Fruit fly (Drosophila melanogaster) whole organism, wandering third instar larva: ENCODE results near the gene CG6443.

Experiments used
- Abd-B ChIP-seq: fragments of >200 bp; optimal IDR thresholded peaks from 2 replicates; lab custom pipeline; 2017; ENCODE audit warnings: missing biosample characterization, missing genetic modification characterization
- CG32264 ChIP-seq: fragments of 200-800 bp; sonication (Bioruptor generic); optimal IDR thresholded peaks from 2 replicates; lab custom pipeline; 2016; ENCODE audit warnings: missing biosample characterization, missing genetic modification characterization
- CrebA ChIP-seq: fragments of 200-800 bp; sonication (Bioruptor generic); optimal IDR thresholded peaks from 2 replicates; lab custom pipeline; 2016; ENCODE audit warnings: missing biosample characterization, mild to moderate bottlenecking, missing genetic modification characterization, borderline replicate concordance
- Dfd ChIP-seq: fragments of >200 bp; optimal IDR thresholded peaks from 2 replicates; lab custom pipeline; 2017; ENCODE audit warnings: missing biosample characterization, missing genetic modification characterization
- Dif ChIP-seq: fragments of 200-275, 200-300 bp; sonication (Bioruptor generic); optimal IDR thresholded peaks from 2 replicates; lab custom pipeline; 2018; ENCODE audit warnings: missing biosample characterization, missing genetic modification characterization; ENCODE audit not compliant: partially characterized antibody
- HLH106 ChIP-seq: fragments of 200-800 bp; optimal IDR thresholded peaks from 3 replicates; lab custom pipeline; 2019; ENCODE audit warnings: missing biosample characterization, mild to moderate bottlenecking, missing genetic modification characterization, moderate library complexity
- Hr78 ChIP-seq: fragments of >200 bp; optimal IDR thresholded peaks from 2 replicates; lab custom pipeline; 2017; ENCODE audit warnings: missing biosample characterization, missing genetic modification characterization
- Hr83 ChIP-seq: fragments of 200-300 bp; sonication (Bioruptor generic); optimal IDR thresholded peaks from 2 replicates; lab custom pipeline; 2016; ENCODE audit warnings: missing biosample characterization, mild to moderate bottlenecking, missing genetic modification characterization, moderate library complexity; ENCODE audit not compliant: poor library complexity, severe bottlenecking
- Jra ChIP-seq: sonication (Bioruptor generic); optimal IDR thresholded peaks from 2 replicates; lab custom pipeline; 2016; ENCODE audit warnings: missing biosample characterization, missing genetic modification characterization
- Myc ChIP-seq: fragments of >200 bp; optimal IDR thresholded peaks from 2 replicates; lab custom pipeline; 2017
- N ChIP-seq: fragments of >200 bp; optimal IDR thresholded peaks from 2 replicates; lab custom pipeline; 2018; ENCODE audit warnings: missing biosample characterization, missing external identifiers, missing genetic modification characterization
- OdsH ChIP-seq: fragments of 200-800 bp; sonication (Bioruptor generic); optimal IDR thresholded peaks from 2 replicates; lab custom pipeline; 2016; ENCODE audit warnings: missing biosample characterization, mild to moderate bottlenecking, missing genetic modification characterization
- Rel ChIP-seq, 2 experiments: fragments of 200-800 bp; sonication (Bioruptor generic) in 1 of 2; optimal IDR thresholded peaks; 2 replicates in 1 of 2; 3 replicates in 1 of 2; lab custom pipeline; 2016 to 2019; ENCODE audit warnings: mild to moderate bottlenecking in 2 of 2, missing biosample characterization in 2 of 2, missing genetic modification characterization in 2 of 2, moderate library complexity in 1 of 2
- Sp1 ChIP-seq: fragments of 200-800 bp; sonication (Bioruptor generic); optimal IDR thresholded peaks from 3 replicates; lab custom pipeline; 2019; ENCODE audit warnings: missing biosample characterization, mild to moderate bottlenecking, missing genetic modification characterization, moderate library complexity
- Vsx2 ChIP-seq: fragments of 200-300, 225-300 bp; sonication (Bioruptor generic); optimal IDR thresholded peaks from 2 replicates; lab custom pipeline; 2018; ENCODE audit warnings: missing biosample characterization, missing genetic modification characterization; ENCODE audit not compliant: partially characterized antibody
- br ChIP-seq: fragments of 200-800 bp; sonication (Bioruptor generic); optimal IDR thresholded peaks from 2 replicates; lab custom pipeline; 2016; ENCODE audit warnings: missing biosample characterization, missing genetic modification characterization
- brk ChIP-seq: fragments of 200-800 bp; sonication (Bioruptor generic); optimal IDR thresholded peaks from 2 replicates; lab custom pipeline; 2016; ENCODE audit warnings: missing biosample characterization, mild to moderate bottlenecking, missing genetic modification characterization
- dl ChIP-seq, 2 experiments: fragments of 175-275, 200-275 bp in 1 of 2; fragments of 200-275 bp in 1 of 2; sonication (Bioruptor generic); optimal IDR thresholded peaks; lab custom pipeline; 2018; ENCODE audit warnings: mild to moderate bottlenecking in 2 of 2, missing biosample characterization in 2 of 2, missing genetic modification characterization in 2 of 2, moderate library complexity in 2 of 2; ENCODE audit not compliant: partially characterized antibody in 2 of 2, insufficient read depth in 1 of 2
- dmrt93B ChIP-seq: fragments of 200-800 bp; sonication (Bioruptor generic); optimal IDR thresholded peaks from 2 replicates; lab custom pipeline; 2018; ENCODE audit warnings: missing biosample characterization, mild to moderate bottlenecking, missing genetic modification characterization
- ey ChIP-seq: fragments of 200-800 bp; sonication (Bioruptor generic); optimal IDR thresholded peaks from 2 replicates; lab custom pipeline; 2016; ENCODE audit warnings: missing biosample characterization, missing genetic modification characterization
- foxo ChIP-seq, 2 experiments: fragments of 200-800 bp; sonication (Bioruptor generic); optimal IDR thresholded peaks; 2 replicates in 1 of 2; 3 replicates in 1 of 2; lab custom pipeline; 2016 to 2017; ENCODE audit warnings: missing biosample characterization in 2 of 2, missing genetic modification characterization in 2 of 2
- fru ChIP-seq: fragments of 200-800 bp; sonication (Bioruptor generic); optimal IDR thresholded peaks from 3 replicates; lab custom pipeline; 2016; ENCODE audit warnings: missing biosample characterization, mild to moderate bottlenecking, missing genetic modification characterization
- h ChIP-seq: fragments of 200-800 bp; sonication (Bioruptor generic); optimal IDR thresholded peaks from 3 replicates; lab custom pipeline; 2016; ENCODE audit warnings: missing biosample characterization, mild to moderate bottlenecking, missing genetic modification characterization
- pan ChIP-seq: fragments of >200 bp; optimal IDR thresholded peaks from 2 replicates; lab custom pipeline; 2017
- psq ChIP-seq: fragments of 200-800 bp; sonication (Bioruptor generic); optimal IDR thresholded peaks from 3 replicates; lab custom pipeline; 2017; ENCODE audit warnings: missing biosample characterization, mild to moderate bottlenecking, missing genetic modification characterization, moderate library complexity
- rgr ChIP-seq: fragments of 200-800 bp; sonication (Bioruptor generic); optimal IDR thresholded peaks from 3 replicates; lab custom pipeline; 2016; ENCODE audit warnings: missing biosample characterization, mild to moderate bottlenecking, missing genetic modification characterization
- sage ChIP-seq: fragments of 200-800 bp; sonication (Bioruptor generic); optimal IDR thresholded peaks from 2 replicates; lab custom pipeline; 2016; ENCODE audit warnings: missing biosample characterization, mild to moderate bottlenecking, missing genetic modification characterization
- sv ChIP-seq: fragments of 200-800 bp; sonication (Bioruptor generic); optimal IDR thresholded peaks from 3 replicates; lab custom pipeline; 2016; ENCODE audit warnings: missing biosample characterization, missing genetic modification characterization
- usp ChIP-seq: fragments of >200 bp; optimal IDR thresholded peaks from 2 replicates; lab custom pipeline; 2017; ENCODE audit warnings: missing biosample characterization, missing genetic modification characterization
- woc ChIP-seq: sonication (Bioruptor generic); optimal IDR thresholded peaks from 2 replicates; lab custom pipeline; 2016; ENCODE audit warnings: missing biosample characterization, mild to moderate bottlenecking, missing genetic modification characterization

The CG6443 gene

DNA sequence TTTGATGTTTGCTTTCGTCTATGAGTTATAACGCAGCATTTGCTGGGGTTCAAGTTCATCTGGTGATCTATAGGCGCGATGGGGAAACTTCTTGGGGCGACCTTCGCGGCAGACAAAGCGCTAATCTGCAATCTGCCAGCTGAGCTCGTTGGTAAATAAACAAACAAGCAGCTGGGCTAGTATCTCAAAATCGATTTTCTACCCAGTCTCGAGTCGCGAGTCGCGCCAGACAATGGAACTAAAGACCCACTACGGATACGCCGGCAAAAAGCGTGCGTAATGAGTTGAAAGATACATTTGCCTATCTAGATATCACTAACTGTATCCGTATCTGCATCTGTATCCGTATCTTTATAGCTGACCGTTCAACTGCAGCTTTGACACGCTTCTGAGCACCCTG lies 24.8 kb downstream of the CG6443 start:
- TF ChIP-seq sv (GFP tag; lab: Kevin White, UChicago) = no peak
- TF ChIP-seq OdsH (GFP tag; lab: Kevin White, UChicago) = no peak
- TF ChIP-seq Vsx2 (GFP tag; lab: Kevin White, UChicago) = no peak
- no peak for TF ChIP-seq rgr (GFP tag; lab: Kevin White, UChicago)
- no peak for TF ChIP-seq Jra (GFP tag; lab: Kevin White, UChicago)
- no peak for TF ChIP-seq sage
- TF ChIP-seq foxo (GFP tag; optimal IDR thresholded peaks at IDR 0.05; lab: Kevin White, UChicago) = no peak
- no peak for TF ChIP-seq pan
- no peak for TF ChIP-seq Myc
- no peak for TF ChIP-seq CG32264 (GFP tag; lab: Kevin White, UChicago)
- no peak for TF ChIP-seq dl (GFP tag; optimal IDR thresholded peaks at IDR 0.05; lab: Kevin White, UChicago; ENCODE audit: insufficient read depth in 1 of 2, partially characterized antibody in 2 of 2)
- no peak for TF ChIP-seq dmrt93B (GFP tag; lab: Kevin White, UChicago)
- TF ChIP-seq Sp1 = no peak
- TF ChIP-seq psq (GFP tag; lab: Kevin White, UChicago) = no peak
- no peak for TF ChIP-seq fru (GFP tag; lab: Kevin White, UChicago)
- no peak for TF ChIP-seq brk (GFP tag; lab: Kevin White, UChicago)
- no peak for TF ChIP-seq br (GFP tag; lab: Kevin White, UChicago)

DNA sequence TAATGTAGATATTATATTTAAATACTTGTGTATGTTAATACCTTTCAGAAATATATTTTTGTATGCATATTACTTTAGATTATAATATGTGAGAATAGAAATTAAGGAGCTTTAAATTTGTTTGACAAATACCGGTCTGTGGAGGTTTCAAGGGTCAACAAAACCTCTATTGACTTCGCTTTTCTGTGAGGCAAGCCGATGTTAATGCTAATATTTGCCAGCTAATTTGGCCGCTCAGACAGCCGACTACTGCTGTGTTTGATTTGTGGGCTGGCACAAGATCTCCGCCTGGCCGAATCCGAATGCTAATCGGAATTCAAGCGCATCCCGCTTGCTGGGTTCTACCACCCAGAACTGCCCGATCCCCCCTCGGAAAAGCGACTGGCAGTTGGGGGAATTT lies 25.8 kb downstream of the CG6443 start:
- TF ChIP-seq woc (GFP tag; lab: Kevin White, UChicago) = no peak
- no peak for TF ChIP-seq brk (GFP tag; lab: Kevin White, UChicago)
- TF ChIP-seq Hr78 = no peak
- no peak for TF ChIP-seq pan
- no peak for TF ChIP-seq ey (GFP tag; lab: Kevin White, UChicago)
- TF ChIP-seq Dif (GFP tag; lab: Kevin White, UChicago) = no peak
- TF ChIP-seq N (GFP tag; lab: Kevin White, UChicago) = no peak
- TF ChIP-seq Vsx2 (GFP tag; lab: Kevin White, UChicago) = no peak

DNA sequence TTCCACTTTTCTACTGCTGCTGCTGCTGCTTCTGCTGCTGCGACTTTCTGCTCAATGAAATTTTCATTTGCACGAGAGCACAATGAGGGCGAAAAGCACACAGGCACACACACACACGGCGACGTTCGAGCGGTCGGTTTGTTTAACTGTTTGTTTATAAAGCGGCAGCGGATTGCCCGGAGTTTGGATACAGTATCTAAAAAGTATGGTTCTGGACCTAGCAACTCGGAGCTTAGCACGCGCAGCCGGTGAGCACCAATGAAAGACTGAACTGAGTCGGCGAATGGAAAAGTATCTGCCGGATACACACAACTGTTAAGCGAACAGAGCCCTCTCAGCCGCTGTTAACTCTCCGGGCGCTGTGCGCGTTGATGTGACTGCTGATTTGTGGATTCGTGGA lies 27.3 kb downstream of the CG6443 start, which contains the start of gene CG17124:
TSS of gene CG17124 (minus strand) at position 277 of the 400 bp plus-strand sequence.
- peak in 1 of 2 experiments; percentile 26 for TF ChIP-seq foxo (GFP tag; optimal IDR thresholded peaks at IDR 0.05; lab: Kevin White, UChicago)
- TF ChIP-seq Sp1 = peak; percentile 7
- no peak for TF ChIP-seq Jra (GFP tag; lab: Kevin White, UChicago)
- TF ChIP-seq Vsx2 (GFP tag; lab: Kevin White, UChicago) = no peak
- TF ChIP-seq dmrt93B (GFP tag; lab: Kevin White, UChicago) = no peak
- no peak for TF ChIP-seq Dfd (GFP tag; lab: Kevin White, UChicago)
- no peak for TF ChIP-seq ey (GFP tag; lab: Kevin White, UChicago)
- peak; percentile 15 for TF ChIP-seq h
- TF ChIP-seq N (GFP tag; lab: Kevin White, UChicago) = no peak
- TF ChIP-seq rgr (GFP tag; lab: Kevin White, UChicago) = peak; percentile 48
- no peak for TF ChIP-seq Abd-B (GFP tag; lab: Kevin White, UChicago)
- TF ChIP-seq usp (GFP tag; lab: Kevin White, UChicago) = no peak
- no peak for TF ChIP-seq Hr83 (GFP tag; lab: Kevin White, UChicago)
- TF ChIP-seq HLH106 = peak; percentile 7
- peak; percentile 55 for TF ChIP-seq Dif (GFP tag; lab: Kevin White, UChicago)
- no peak for TF ChIP-seq Rel (GFP tag; optimal IDR thresholded peaks at IDR 0.05; lab: Kevin White, UChicago)
- TF ChIP-seq Rel (tag; optimal IDR thresholded peaks at IDR 0.05; lab: Kevin White, UChicago) = peak; percentile 22
- TF ChIP-seq, all 38 proteins: peak for 7

DNA sequence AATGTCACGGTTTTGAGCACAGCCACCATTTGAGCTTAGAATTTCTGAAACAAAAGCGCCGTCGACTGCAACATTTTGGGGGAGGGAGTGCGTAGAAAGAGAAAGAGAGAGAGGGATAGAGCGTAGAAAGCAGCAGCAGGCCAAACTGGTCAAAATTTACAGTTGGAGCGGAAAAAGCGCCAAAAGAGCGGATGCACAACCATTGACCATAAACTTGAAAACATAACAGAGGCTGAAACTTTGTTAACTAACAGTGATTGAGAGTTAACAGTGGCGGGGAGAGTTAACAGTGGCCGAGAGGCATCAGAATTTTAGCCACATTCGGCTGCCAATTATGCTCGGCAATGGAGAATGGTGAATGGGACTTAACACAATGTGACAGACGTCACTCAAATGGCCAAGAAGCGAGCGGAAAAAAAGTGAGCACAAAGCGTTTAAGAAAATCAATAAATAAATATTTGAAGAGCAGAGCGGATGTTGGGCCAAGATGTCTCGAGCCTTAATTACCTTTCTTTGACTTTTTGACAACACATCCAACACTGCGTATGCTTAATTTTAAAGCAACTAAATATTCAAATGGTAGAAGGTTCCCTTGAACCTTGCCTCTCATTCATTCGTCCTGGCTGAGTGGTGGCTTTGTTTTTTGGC lies 28.4 kb downstream of the CG6443 start:
- TF ChIP-seq dl (GFP tag; optimal IDR thresholded peaks at IDR 0.05; lab: Kevin White, UChicago; ENCODE audit: insufficient read depth in 1 of 2, partially characterized antibody in 2 of 2) = peak in 1 of 2 experiments; percentile 38
- TF ChIP-seq CrebA (GFP tag; lab: Kevin White, UChicago) = no peak
